Worm (Caenorhabditis elegans) whole organism, L2 larva: Measurements from ENCODE around the gene F46C5.6.

Source experiments
- elt-3 ChIP-seq: sonication (generic microtip); optimal IDR thresholded peaks from 2 replicates; lab custom pipeline; 2017; ENCODE audit warnings: missing biosample characterization, missing genetic modification characterization
- gmeb-1 ChIP-seq: fragments of 150-350 bp; optimal IDR thresholded peaks from 2 replicates; lab custom pipeline; 2014; ENCODE audit warnings: missing biosample characterization, missing genetic modification characterization
- lin-39 ChIP-seq: fragments of 150-350 bp; optimal IDR thresholded peaks from 2 replicates; lab custom pipeline; 2014; ENCODE audit warnings: missing biosample characterization, missing genetic modification reagents, missing genetic modification characterization
- nhr-11 ChIP-seq: fragments of 150-350 bp; optimal IDR thresholded peaks from 2 replicates; lab custom pipeline; 2014; ENCODE audit warnings: missing biosample characterization, missing genetic modification characterization
- sem-4 ChIP-seq: fragments of 150-350 bp; optimal IDR thresholded peaks from 2 replicates; lab custom pipeline; 2014; ENCODE audit warnings: missing biosample characterization, missing genetic modification reagents, missing genetic modification characterization
- snpc-4 ChIP-seq: fragments of 150-350 bp; optimal IDR thresholded peaks from 2 replicates; lab custom pipeline; 2014; ENCODE audit warnings: missing biosample characterization, missing genetic modification characterization
- zag-1 ChIP-seq: fragments of 150-350 bp; optimal IDR thresholded peaks from 2 replicates; lab custom pipeline; 2014; ENCODE audit warnings: missing biosample characterization, missing genetic modification characterization

ce11 chrII:8848984-8849383, 4.7 kb upstream of the F46C5.6 start:
- TF ChIP-seq snpc-4 (tag; lab: Kevin White, UChicago) (no peak), elt-3 (tag; lab: Kevin White, UChicago) (no peak), nhr-11 (tag; lab: Kevin White, UChicago) (no peak), zag-1 (tag; lab: Kevin White, UChicago) (no peak), sem-4 (tag; lab: Kevin White, UChicago) (no peak), lin-39 (tag; lab: Kevin White, UChicago) (no peak), gmeb-1 (tag; lab: Kevin White, UChicago) (no peak)
